Fruit fly (Drosophila melanogaster): ENCODE results near the gene nAChRbeta1.

The nAChRbeta1 gene

DNA sequence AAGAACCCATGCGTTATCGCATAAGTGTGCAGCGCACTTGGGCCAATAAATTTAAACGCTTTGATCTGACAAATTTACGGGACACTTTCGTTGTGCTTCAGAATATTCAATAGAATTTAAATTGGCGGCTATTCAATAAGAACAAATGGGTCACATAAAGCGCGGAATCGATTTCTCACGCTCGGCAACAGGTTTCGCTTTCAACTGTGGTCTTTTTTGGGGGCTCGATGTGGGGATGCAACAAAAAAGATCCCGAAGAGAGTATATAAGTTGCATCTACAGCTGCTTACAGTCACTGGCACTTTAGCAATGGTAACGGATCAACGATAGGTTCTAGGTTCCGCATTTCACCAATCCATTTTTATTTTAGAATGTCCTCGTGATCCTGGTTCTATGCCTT lies 43.6 kb downstream of the nAChRbeta1 start, which contains the start of gene CG11349:
Gene CG11349 (plus strand): TSS at position 301 of the 400 bp plus-strand sequence.
- TF ChIP-seq Hr83 (GFP tag; optimal IDR thresholded peaks at IDR 0.05; ENCODE audit: poor library complexity, severe bottlenecking): no peak
- TF ChIP-seq Myc (optimal IDR thresholded peaks at IDR 0.05): no peak
- no peak for TF ChIP-seq Hr78 (GFP tag; optimal IDR thresholded peaks at IDR 0.05)
- TF ChIP-seq rgr (GFP tag; optimal IDR thresholded peaks at IDR 0.05): no peak
- no peak for TF ChIP-seq Jra (GFP tag; optimal IDR thresholded peaks at IDR 0.05)
- TF ChIP-seq Hnf4 (GFP tag; optimal IDR thresholded peaks at IDR 0.05): no peak
- TF ChIP-seq h (GFP tag; optimal IDR thresholded peaks at IDR 0.05): no peak
- TF ChIP-seq ey (GFP tag; optimal IDR thresholded peaks at IDR 0.05): no peak

dm6 chr3L:4474946-4475470 lies 45.9 kb downstream of the nAChRbeta1 start:
- TF ChIP-seq sv (GFP tag; optimal IDR thresholded peaks at IDR 0.05): peak; percentile 78
- TF ChIP-seq rgr (GFP tag; optimal IDR thresholded peaks at IDR 0.05): peak; percentile 40
- TF ChIP-seq h (GFP tag; optimal IDR thresholded peaks at IDR 0.05): peak; percentile 23
- TF ChIP-seq dmrt93B (GFP tag; optimal IDR thresholded peaks at IDR 0.05): peak; percentile 2
- no peak for TF ChIP-seq OdsH (GFP tag; optimal IDR thresholded peaks at IDR 0.05)

DNA sequence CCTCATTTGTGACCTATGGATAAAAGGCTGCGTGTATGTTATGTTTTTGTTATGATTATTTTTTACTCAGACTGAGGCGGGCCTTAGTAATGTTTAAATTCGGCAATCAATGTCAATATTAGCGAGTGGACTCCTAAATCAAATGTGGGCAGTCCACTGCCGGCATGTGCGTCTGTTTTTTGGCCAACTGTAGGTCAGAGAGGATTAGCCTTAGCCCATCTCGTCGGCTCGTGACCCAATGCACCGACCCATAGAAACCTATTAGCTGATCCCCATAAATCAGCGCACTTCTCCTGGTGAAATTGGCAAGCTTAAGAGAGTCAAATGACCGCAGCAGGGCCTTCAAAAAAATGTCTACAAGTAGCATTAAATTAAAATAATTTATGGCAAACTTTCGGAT lies 46.6 kb downstream of the nAChRbeta1 start:
- TF ChIP-seq ey (GFP tag; optimal IDR thresholded peaks at IDR 0.05) (no peak), tai (GFP tag; optimal IDR thresholded peaks at IDR 0.05) (no peak)

DNA sequence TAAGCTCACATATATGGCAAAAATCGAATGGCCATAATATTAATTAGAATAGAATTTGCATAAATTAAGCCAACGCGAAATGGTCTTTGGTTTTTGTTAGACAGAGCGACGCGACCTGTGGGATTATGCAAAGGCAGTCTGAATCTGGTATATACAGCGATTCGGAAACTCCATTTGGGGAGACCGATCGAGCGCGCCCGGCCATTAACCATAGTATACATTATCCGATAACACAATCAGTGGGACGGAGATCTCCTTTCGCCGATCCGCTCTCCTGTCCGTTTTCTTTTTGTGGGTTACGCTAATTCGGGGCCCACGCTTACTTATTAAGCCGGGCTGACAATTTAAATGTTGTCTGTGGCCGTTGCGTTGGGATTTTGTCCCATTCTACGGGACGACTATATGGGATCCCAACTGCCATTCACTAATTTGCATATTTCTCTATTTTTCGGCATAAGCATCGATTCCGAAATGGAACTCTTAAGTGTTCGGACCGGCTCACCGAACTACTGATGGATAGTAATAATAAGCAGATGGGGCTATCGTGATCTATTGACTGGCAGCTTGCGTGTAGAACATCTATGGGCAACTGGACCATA lies 48.6 kb downstream of the nAChRbeta1 start:
- TF ChIP-seq Myc (optimal IDR thresholded peaks at IDR 0.05) (no peak), CG9705 (GFP tag; optimal IDR thresholded peaks at IDR 0.05) (no peak), Sp1 (GFP tag; optimal IDR thresholded peaks at IDR 0.05) (no peak), tai (GFP tag; optimal IDR thresholded peaks at IDR 0.05) (no peak), psq (GFP tag; optimal IDR thresholded peaks at IDR 0.05) (no peak), Mio (GFP tag; optimal IDR thresholded peaks at IDR 0.05) (no peak), br (GFP tag; optimal IDR thresholded peaks at IDR 0.05) (no peak), woc (GFP tag; optimal IDR thresholded peaks at IDR 0.05) (no peak), dsf (GFP tag; optimal IDR thresholded peaks at IDR 0.05; ENCODE audit: borderline replicate concordance) (no peak), Vsx2 (GFP tag; optimal IDR thresholded peaks at IDR 0.05; ENCODE audit: partially characterized antibody) (no peak), Rel (GFP tag; optimal IDR thresholded peaks at IDR 0.05) (no peak), Rel (tag; optimal IDR thresholded peaks at IDR 0.05) (no peak), CrebA (GFP tag; optimal IDR thresholded peaks at IDR 0.05; ENCODE audit: borderline replicate concordance) (no peak)

- TF ChIP-seq N (GFP tag; optimal IDR thresholded peaks at IDR 0.05) (no peak), h (GFP tag; optimal IDR thresholded peaks at IDR 0.05) (no peak), woc (GFP tag; optimal IDR thresholded peaks at IDR 0.05) (no peak), Myc (optimal IDR thresholded peaks at IDR 0.05) (no peak), dmrt93B (GFP tag; optimal IDR thresholded peaks at IDR 0.05) (no peak), Dfd (GFP tag; optimal IDR thresholded peaks at IDR 0.05) (no peak), tai (GFP tag; optimal IDR thresholded peaks at IDR 0.05) (no peak), sage (GFP tag; optimal IDR thresholded peaks at IDR 0.05) (no peak)
These were observed 50.8 kb downstream of the nAChRbeta1 start, which contains the start of gene CG7465 for dm6 chr3L:4479938-4480337. CG7465 (plus strand) TSS chr3L:4480283.

DNA sequence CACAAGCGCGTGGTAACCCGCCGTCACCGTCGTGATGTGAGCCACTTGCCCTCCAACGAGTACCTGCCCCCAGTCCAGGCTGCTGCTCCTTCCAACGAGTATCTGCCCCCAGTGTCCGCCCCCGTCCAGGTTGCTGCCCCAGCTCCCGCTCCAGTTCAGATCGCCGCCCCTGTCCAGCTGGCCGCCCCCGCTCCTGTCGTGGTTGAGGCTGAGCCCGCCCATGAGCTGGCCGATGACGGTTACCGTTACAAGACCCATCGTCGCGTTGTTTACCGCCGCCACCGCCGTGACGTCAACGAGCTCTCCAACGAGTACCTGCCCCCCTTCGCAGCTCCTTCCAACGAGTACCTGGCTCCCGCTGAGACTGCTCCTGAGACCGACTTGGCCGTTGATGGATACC lies 51.6 kb downstream of the nAChRbeta1 start:
- TF ChIP-seq Mio (GFP tag; optimal IDR thresholded peaks at IDR 0.05) (no peak), sv (GFP tag; optimal IDR thresholded peaks at IDR 0.05) (no peak), Dif (GFP tag; optimal IDR thresholded peaks at IDR 0.05; ENCODE audit: partially characterized antibody) (no peak)

- no peak for TF ChIP-seq N (GFP tag; optimal IDR thresholded peaks at IDR 0.05)
- TF ChIP-seq CG9705 (GFP tag; optimal IDR thresholded peaks at IDR 0.05): no peak
- TF ChIP-seq Abd-B (GFP tag; optimal IDR thresholded peaks at IDR 0.05): no peak
- TF ChIP-seq HLH106 (tag; optimal IDR thresholded peaks at IDR 0.05): no peak
- no peak for TF ChIP-seq sage (GFP tag; optimal IDR thresholded peaks at IDR 0.05)
- TF ChIP-seq dsf (GFP tag; optimal IDR thresholded peaks at IDR 0.05; ENCODE audit: borderline replicate concordance): no peak
These were observed 53.4 kb downstream of the nAChRbeta1 start, which contains the start of gene CG11350 for dm6 chr3L:4482509-4482908. CG11350 (plus strand) TSS chr3L:4482809.

Data from whole organism, wandering third instar larva.